Fruit fly (Drosophila melanogaster) whole organism, embryonic: Measurements from ENCODE around the gene SIFaR.
A peak's percentile ranks its signal among the peaks of the same experiment; 100 is the strongest.

Experiments
- ATbp ChIP-seq: fragments of 200-800 bp; sonication (Bioruptor generic); optimal IDR thresholded peaks from 2 replicates; lab custom pipeline; 2017; ENCODE audit warnings: missing biosample characterization, mild to moderate bottlenecking, missing genetic modification characterization, missing genetic modification reagents
- B-H2 ChIP-seq: fragments of 200-800 bp; sonication (Bioruptor generic); optimal IDR thresholded peaks from 2 replicates; lab custom pipeline; 2018; ENCODE audit warnings: missing biosample characterization, mild to moderate bottlenecking, missing genetic modification characterization
- CG10543 ChIP-seq: fragments of 200-800 bp; sonication (Bioruptor generic); optimal IDR thresholded peaks from 3 replicates; lab custom pipeline; 2017; ENCODE audit warnings: missing biosample characterization, mild to moderate bottlenecking, missing genetic modification characterization, moderate library complexity
- CG12071 ChIP-seq: fragments of 200-800 bp; sonication (Bioruptor generic); optimal IDR thresholded peaks from 3 replicates; lab custom pipeline; 2018; ENCODE audit warnings: missing biosample characterization, mild to moderate bottlenecking, missing genetic modification characterization
- CG12219 ChIP-seq: fragments of 200-800 bp; sonication (Bioruptor generic); optimal IDR thresholded peaks from 3 replicates; lab custom pipeline; 2018; ENCODE audit warnings: missing biosample characterization, mild to moderate bottlenecking, missing genetic modification characterization
- CG14050 ChIP-seq: fragments of 200-800 bp; sonication (Bioruptor generic); IDR thresholded peaks from 3 replicates; pipeline ENCODE4 v1.3.6; 2022; ENCODE audit warnings: missing biosample characterization, missing genetic modification characterization
- CG15073 ChIP-seq: fragments of 200-800 bp; sonication (Bioruptor generic); optimal IDR thresholded peaks from 2 replicates; lab custom pipeline; 2016; ENCODE audit warnings: missing biosample characterization, missing genetic modification characterization
- CG1647 ChIP-seq: fragments of 200-800 bp; sonication (Bioruptor generic); optimal IDR thresholded peaks from 3 replicates; lab custom pipeline; 2016; ENCODE audit warnings: missing biosample characterization, missing genetic modification characterization
- CG2889 ChIP-seq: fragments of 200-800 bp; sonication (Bioruptor generic); IDR thresholded peaks from 3 replicates; pipeline ENCODE4 v1.3.6; 2022; ENCODE audit warnings: missing biosample characterization, missing genetic modification characterization
- CG31224 ChIP-seq: fragments of 200-800 bp; sonication (Bioruptor generic); IDR thresholded peaks from 2 replicates; pipeline ENCODE4 v1.3.6; 2022; ENCODE audit warnings: missing biosample characterization, missing genetic modification characterization
- CG31388 ChIP-seq: fragments of 200-800 bp; sonication (Bioruptor generic); optimal IDR thresholded peaks from 2 replicates; lab custom pipeline; 2016; ENCODE audit warnings: missing biosample characterization, missing genetic modification characterization
- CG4360 ChIP-seq: fragments of 200-800 bp; sonication (Bioruptor generic); IDR thresholded peaks from 2 replicates; pipeline ENCODE4 v1.3.6; 2022; ENCODE audit warnings: missing biosample characterization, missing genetic modification characterization
- CG5953 ChIP-seq: fragments of 200-800 bp; sonication (Bioruptor generic); IDR thresholded peaks from 2 replicates; pipeline ENCODE4 v1.3.6; 2022; ENCODE audit warnings: missing biosample characterization, missing genetic modification characterization
- CG6175 ChIP-seq: fragments of 200-800 bp; sonication (Bioruptor generic); IDR thresholded peaks from 3 replicates; pipeline ENCODE4 v1.3.6; 2022; ENCODE audit warnings: missing biosample characterization, missing genetic modification characterization
- CG6683 ChIP-seq: fragments of 200-800 bp; sonication (Bioruptor generic); optimal IDR thresholded peaks from 2 replicates; lab custom pipeline; 2017; ENCODE audit warnings: missing biosample characterization, mild to moderate bottlenecking, missing genetic modification characterization, missing genetic modification reagents
- CG7839 ChIP-seq: fragments of 200-800 bp; sonication (Bioruptor generic); optimal IDR thresholded peaks from 3 replicates; lab custom pipeline; 2018; ENCODE audit warnings: missing biosample characterization, mild to moderate bottlenecking, missing genetic modification characterization, moderate library complexity
- CG7928 ChIP-seq: fragments of 200-800 bp; sonication (Bioruptor generic); optimal IDR thresholded peaks from 2 replicates; lab custom pipeline; 2017; ENCODE audit warnings: missing biosample characterization, mild to moderate bottlenecking, missing genetic modification characterization
- CG7987 ChIP-seq: fragments of 200-800 bp; sonication (Bioruptor generic); optimal IDR thresholded peaks from 2 replicates; lab custom pipeline; 2018; ENCODE audit warnings: missing biosample characterization, mild to moderate bottlenecking, missing genetic modification characterization, moderate library complexity
- CG8281 ChIP-seq: fragments of 200-800 bp; sonication (Bioruptor generic); optimal IDR thresholded peaks from 2 replicates; lab custom pipeline; 2018; ENCODE audit warnings: missing biosample characterization, mild to moderate bottlenecking, missing genetic modification characterization, moderate library complexity
- CG9215 ChIP-seq: fragments of 200-800 bp; sonication (Bioruptor generic); IDR thresholded peaks from 2 replicates; pipeline ENCODE4 v1.3.6; 2022; ENCODE audit warnings: missing biosample characterization, missing genetic modification characterization
- CkIIα-i1 ChIP-seq: fragments of 200-800 bp; sonication (Bioruptor generic); IDR thresholded peaks from 2 replicates; pipeline ENCODE4 v1.3.6; 2022; ENCODE audit warnings: missing biosample characterization, missing genetic modification characterization
- Fer1 ChIP-seq: fragments of 200-800 bp; sonication (Bioruptor generic); optimal IDR thresholded peaks from 2 replicates; lab custom pipeline; 2017; ENCODE audit warnings: missing biosample characterization, mild to moderate bottlenecking, missing genetic modification characterization
- Fer3 ChIP-seq: fragments of 200-800 bp; sonication (Bioruptor generic); optimal IDR thresholded peaks from 2 replicates; lab custom pipeline; 2018; ENCODE audit warnings: missing biosample characterization, mild to moderate bottlenecking, missing genetic modification characterization, moderate library complexity
- Hey ChIP-seq: fragments of 200-800 bp; sonication (Bioruptor generic); optimal IDR thresholded peaks from 3 replicates; lab custom pipeline; 2018; ENCODE audit warnings: missing biosample characterization, mild to moderate bottlenecking, missing genetic modification characterization
- Hsf ChIP-seq: fragments of 200-800 bp; sonication (Bioruptor generic); optimal IDR thresholded peaks from 3 replicates; lab custom pipeline; 2016; ENCODE audit warnings: missing biosample characterization, missing genetic modification characterization
- NK7.1 ChIP-seq: fragments of 200-800 bp; sonication (Bioruptor generic); optimal IDR thresholded peaks from 3 replicates; lab custom pipeline; 2016; ENCODE audit warnings: missing biosample characterization, missing genetic modification characterization
- Oli ChIP-seq: fragments of 200-800 bp; sonication (Bioruptor generic); optimal IDR thresholded peaks from 2 replicates; lab custom pipeline; 2018; ENCODE audit warnings: missing biosample characterization, mild to moderate bottlenecking, missing genetic modification characterization, moderate library complexity
- Side ChIP-seq: fragments of 200-800 bp; sonication (Bioruptor generic); optimal IDR thresholded peaks from 2 replicates; lab custom pipeline; 2016; ENCODE audit warnings: missing biosample characterization, missing genetic modification characterization
- Spps ChIP-seq: fragments of 200-800 bp; sonication (Bioruptor generic); optimal IDR thresholded peaks from 2 replicates; lab custom pipeline; 2018; ENCODE audit warnings: missing biosample characterization, mild to moderate bottlenecking, missing genetic modification characterization
- Ssrp ChIP-seq: fragments of 200-800 bp; sonication (Bioruptor generic); optimal IDR thresholded peaks from 2 replicates; lab custom pipeline; 2018; ENCODE audit warnings: missing biosample characterization, mild to moderate bottlenecking, missing genetic modification characterization, moderate library complexity
- TFAM ChIP-seq: fragments of 200-800 bp; sonication (Bioruptor generic); optimal IDR thresholded peaks from 2 replicates; lab custom pipeline; 2017; ENCODE audit warnings: missing biosample characterization, missing genetic modification characterization, inconsistent platforms
- Trl ChIP-seq, 3 experiments: fragments of >200 bp in 2 of 3; fragments of 200-800 bp in 1 of 3; sonication (Bioruptor generic) in 1 of 3; optimal IDR thresholded peaks; 2 replicates in 1 of 3; 3 replicates in 2 of 3; lab custom pipeline; 2016 to 2017; ENCODE audit warnings: missing biosample characterization in 1 of 3, missing genetic modification characterization in 1 of 3
- YL-1 ChIP-seq: fragments of 200-800 bp; sonication (Bioruptor generic); optimal IDR thresholded peaks from 3 replicates; lab custom pipeline; 2017; ENCODE audit warnings: missing biosample characterization, mild to moderate bottlenecking, missing genetic modification characterization
- ara ChIP-seq: fragments of 200-800 bp; sonication (Bioruptor generic); IDR thresholded peaks from 2 replicates; pipeline ENCODE4 v1.3.6; 2022; ENCODE audit warnings: missing biosample characterization, missing genetic modification characterization
- dimm ChIP-seq: fragments of 200-800 bp; sonication (Bioruptor generic); IDR thresholded peaks from 2 replicates; pipeline ENCODE4 v1.3.6; 2022; ENCODE audit warnings: missing biosample characterization, missing genetic modification characterization
- dmrt99B ChIP-seq: fragments of 200-800 bp; sonication (Bioruptor generic); optimal IDR thresholded peaks from 2 replicates; lab custom pipeline; 2018; ENCODE audit warnings: missing biosample characterization, mild to moderate bottlenecking, missing genetic modification characterization, moderate library complexity
- fd3F ChIP-seq: fragments of 200-800 bp; sonication (Bioruptor generic); optimal IDR thresholded peaks from 2 replicates; lab custom pipeline; 2018; ENCODE audit warnings: missing biosample characterization, mild to moderate bottlenecking, missing genetic modification characterization, moderate library complexity
- ind ChIP-seq: fragments of 200-800 bp; sonication (Bioruptor generic); optimal IDR thresholded peaks from 3 replicates; lab custom pipeline; 2016; ENCODE audit warnings: missing biosample characterization, missing genetic modification characterization
- jing ChIP-seq: fragments of 200-800 bp; sonication (Bioruptor generic); optimal IDR thresholded peaks from 2 replicates; lab custom pipeline; 2018; ENCODE audit warnings: missing biosample characterization, mild to moderate bottlenecking, missing genetic modification characterization
- jumu ChIP-seq: fragments of 200-800 bp; sonication (Bioruptor generic); optimal IDR thresholded peaks from 3 replicates; lab custom pipeline; 2016; ENCODE audit warnings: missing biosample characterization, missing genetic modification characterization
- luna ChIP-seq: fragments of 200-800 bp; sonication (Bioruptor generic); optimal IDR thresholded peaks from 2 replicates; lab custom pipeline; 2016; ENCODE audit warnings: missing biosample characterization, missing genetic modification characterization
- pan ChIP-seq, 4 experiments: fragments of >200 bp in 3 of 4; fragments of 200-800 bp in 1 of 4; sonication (Bioruptor generic) in 1 of 4; optimal IDR thresholded peaks in 3 of 4; IDR thresholded peaks in 1 of 4; 2 replicates each; pipeline versions ENCODE4 v1.3.6 to Lab custom; 2017 to 2022; ENCODE audit warnings: missing biosample characterization in 2 of 4, missing genetic modification characterization in 2 of 4, mixed read lengths in 1 of 4
- seq ChIP-seq: fragments of 200-800 bp; sonication (Bioruptor generic); IDR thresholded peaks from 2 replicates; pipeline ENCODE4 v1.3.6; 2022; ENCODE audit warnings: missing biosample characterization, missing genetic modification characterization
- stc ChIP-seq: fragments of 200-800 bp; sonication (Bioruptor generic); IDR thresholded peaks from 2 replicates; pipeline ENCODE4 v1.3.6; 2022; ENCODE audit warnings: missing biosample characterization, missing genetic modification characterization
- tgo ChIP-seq: fragments of 200-800 bp; sonication (Bioruptor generic); IDR thresholded peaks from 3 replicates; pipeline ENCODE4 v1.3.6; 2022; ENCODE audit warnings: missing biosample characterization, missing genetic modification characterization
- tio ChIP-seq: fragments of 200-800 bp; sonication (Bioruptor generic); optimal IDR thresholded peaks from 2 replicates; lab custom pipeline; 2017; ENCODE audit warnings: missing biosample characterization, missing genetic modification characterization, inconsistent platforms
- twi ChIP-seq: fragments of 200-800 bp; optimal IDR thresholded peaks from 2 replicates; lab custom pipeline; 2019; ENCODE audit warnings: missing biosample characterization, mild to moderate bottlenecking, missing genetic modification characterization, moderate library complexity
- wdn ChIP-seq: fragments of 200-800 bp; sonication (Bioruptor generic); IDR thresholded peaks from 2 replicates; pipeline ENCODE4 v1.3.6; 2022; ENCODE audit warnings: missing biosample characterization, missing genetic modification characterization
- wor ChIP-seq: fragments of 200-800 bp; sonication (Bioruptor generic); IDR thresholded peaks from 2 replicates; pipeline ENCODE4 v1.3.6; 2022; ENCODE audit warnings: missing biosample characterization, missing genetic modification characterization

The SIFaR gene

dm6 chr3R:21296038-21296727 is 2.4 kb upstream of the SIFaR start (continued):
- TF ChIP-seq CG10543 (GFP tag; lab: Kevin White, UChicago) (peak; percentile 86), Hey (tag; lab: Kevin White, UChicago) (no peak), CG15073 (GFP tag; lab: Kevin White, UChicago) (no peak), CG1647 (GFP tag; lab: Kevin White, UChicago) (peak; percentile 67), TFAM (GFP tag; lab: Kevin White, UChicago) (peak; percentile 58), wor (no peak), wdn (GFP tag; lab: Robert Waterston, UW) (no peak), jing (GFP tag; lab: Kevin White, UChicago) (peak; percentile 60), seq (no peak), CkIIα-i1 (no peak), twi (tag; lab: Kevin White, UChicago) (peak; percentile 87), Hsf (GFP tag; lab: Kevin White, UChicago) (peak; percentile 86), Side (GFP tag; lab: Kevin White, UChicago) (peak; percentile 48), YL-1 (peak; percentile 75), Trl (optimal IDR thresholded peaks at IDR 0.05; lab: Kevin White, UChicago) (peak; percentile 36 to 64), Trl (GFP tag; optimal IDR thresholded peaks at IDR 0.05; lab: Kevin White, UChicago) (peak; percentile 50), Fer1 (peak; percentile 94), CG14050 (no peak), stc (no peak), CG12219 (GFP tag; lab: Kevin White, UChicago) (peak; percentile 88), dimm (no peak), CG7839 (peak; percentile 91), ind (GFP tag; lab: Kevin White, UChicago) (peak; percentile 90), CG12071 (GFP tag; lab: Kevin White, UChicago) (peak; percentile 79), CG4360 (GFP tag; lab: Robert Waterston, UW) (no peak), ATbp (GFP tag; lab: Kevin White, UChicago) (peak; percentile 56), Ssrp (tag; lab: Kevin White, UChicago) (peak; percentile 74), luna (GFP tag; lab: Kevin White, UChicago) (peak; percentile 24), CG8281 (tag; lab: Kevin White, UChicago) (peak; percentile 74), fd3F (GFP tag; lab: Kevin White, UChicago) (peak; percentile 80), CG7928 (GFP tag; lab: Kevin White, UChicago) (peak; percentile 40), NK7.1 (GFP tag; lab: Kevin White, UChicago) (peak; percentile 74), ara (no peak), pan (optimal IDR thresholded peaks at IDR 0.05; lab: Kevin White, UChicago) (no peak), pan (GFP tag; optimal IDR thresholded peaks at IDR 0.05 in 1 of 2, IDR thresholded peaks at IDR 0.05 in 1 of 2) (no peak), tio (peak; percentile 85), dmrt99B (tag; lab: Kevin White, UChicago) (peak; percentile 88), tgo (no peak), CG6175 (no peak), Spps (tag; lab: Kevin White, UChicago) (peak; percentile 20), B-H2 (GFP tag; lab: Kevin White, UChicago) (peak; percentile 81), CG9215 (no peak), Oli (tag; lab: Kevin White, UChicago) (peak; percentile 87), CG31224 (no peak), jumu (no peak), CG5953 (GFP tag; lab: Robert Waterston, UW) (no peak), CG6683 (GFP tag; lab: Kevin White, UChicago) (peak; percentile 68), CG7987 (peak; percentile 75), CG31388 (peak; percentile 9), CG2889 (GFP tag; lab: Robert Waterston, UW) (no peak), Fer3 (tag; lab: Kevin White, UChicago) (peak; percentile 86)
